Worm (Caenorhabditis elegans) whole organism, L1 larva: ENCODE results near the gene C36C5.4.

ENCODE experiments used
- C04F5.9 ChIP-seq: sonication (generic microtip); optimal IDR thresholded peaks from 2 replicates; lab custom pipeline; 2016; ENCODE audit warnings: missing genetic modification characterization, missing compliant biosample characterization
- C16A3.4 ChIP-seq: fragments of 150-350 bp; optimal IDR thresholded peaks from 2 replicates; lab custom pipeline; 2014; ENCODE audit warnings: missing biosample characterization, missing genetic modification characterization
- F16B12.6 ChIP-seq: fragments of 150-350 bp; optimal IDR thresholded peaks from 2 replicates; lab custom pipeline; 2014; ENCODE audit warnings: missing biosample characterization, missing genetic modification characterization
- aha-1 ChIP-seq: fragments of 150-350 bp; optimal IDR thresholded peaks from 2 replicates; lab custom pipeline; 2014; ENCODE audit warnings: missing biosample characterization, missing genetic modification characterization
- alr-1 ChIP-seq: fragments of 200-800 bp; sonication (Bioruptor generic); optimal IDR thresholded peaks from 2 replicates; lab custom pipeline; 2018; ENCODE audit warnings: borderline replicate concordance, mild to moderate bottlenecking, missing genetic modification characterization, missing compliant biosample characterization
- ceh-82 ChIP-seq, 3 experiments: fragments of 150-350 bp in 1 of 3; sonication (generic microtip) in 2 of 3; optimal IDR thresholded peaks; 2 replicates each; lab custom pipeline; 2014 to 2017; ENCODE audit warnings: missing biosample characterization in 3 of 3, missing genetic modification characterization in 3 of 3
- ceh-88 ChIP-seq: fragments of 200-800 bp; sonication (Bioruptor generic); IDR thresholded peaks from 2 replicates; pipeline ENCODE4 v1.3.6; 2022; ENCODE audit warnings: missing genetic modification characterization, missing compliant biosample characterization
- ceh-90 ChIP-seq: sonication (generic microtip); optimal IDR thresholded peaks from 2 replicates; lab custom pipeline; 2016; ENCODE audit warnings: missing genetic modification characterization, missing compliant biosample characterization
- ces-1 ChIP-seq: fragments of 150-350 bp; optimal IDR thresholded peaks from 2 replicates; lab custom pipeline; 2014; ENCODE audit warnings: missing biosample characterization, missing genetic modification reagents, missing genetic modification characterization
- dpl-1 ChIP-seq, 3 experiments: fragments of 150-350 bp in 2 of 3; sonication (generic microtip) in 1 of 3; optimal IDR thresholded peaks; 2 replicates each; lab custom pipeline; 2014 to 2017; ENCODE audit warnings: missing biosample characterization in 3 of 3, missing genetic modification characterization in 3 of 3, missing genetic modification reagents in 3 of 3
- efl-1 ChIP-seq, 4 experiments: fragments of 150-350 bp; optimal IDR thresholded peaks in 3 of 4; peaks in 1 of 4; 1 replicate in 1 of 4; 2 replicates in 3 of 4; lab custom pipeline; 2014; ENCODE audit warnings: missing biosample characterization in 2 of 4, missing genetic modification characterization in 2 of 4, missing genetic modification reagents in 2 of 4
- elt-2 ChIP-seq: sonication (generic microtip); optimal IDR thresholded peaks from 2 replicates; lab custom pipeline; 2016; ENCODE audit warnings: missing genetic modification characterization, mild to moderate bottlenecking, inconsistent platforms, missing compliant biosample characterization, missing genetic modification reagents
- elt-3 ChIP-seq, 6 experiments: fragments of 150-350 bp in 1 of 6; sonication (generic microtip); optimal IDR thresholded peaks; 2 replicates each; lab custom pipeline; 2017 to 2018; ENCODE audit warnings: missing biosample characterization in 6 of 6, missing genetic modification characterization in 6 of 6, inconsistent platforms in 1 of 6
- ets-5 ChIP-seq: fragments of 200-800 bp; sonication (Bioruptor generic); IDR thresholded peaks from 2 replicates; pipeline ENCODE4 v1.3.6; 2022; ENCODE audit warnings: missing genetic modification characterization, missing compliant biosample characterization
- fkh-4 ChIP-seq: sonication (generic microtip); optimal IDR thresholded peaks from 2 replicates; lab custom pipeline; 2016; ENCODE audit warnings: missing compliant biosample characterization, missing genetic modification characterization, borderline replicate concordance
- fos-1 ChIP-seq: fragments of 150-350 bp; optimal IDR thresholded peaks from 2 replicates; lab custom pipeline; 2014; ENCODE audit warnings: missing biosample characterization, missing genetic modification characterization
- hlh-17 ChIP-seq: fragments of 200-800 bp; sonication (Bioruptor generic); optimal IDR thresholded peaks from 2 replicates; lab custom pipeline; 2018; ENCODE audit warnings: missing genetic modification characterization, mild to moderate bottlenecking, missing compliant biosample characterization, moderate library complexity, borderline replicate concordance
- hlh-4 ChIP-seq: sonication (generic microtip); optimal IDR thresholded peaks from 2 replicates; lab custom pipeline; 2016; ENCODE audit warnings: mild to moderate bottlenecking, missing genetic modification characterization, missing compliant biosample characterization
- hpl-2 ChIP-seq: fragments of 150-350 bp; optimal IDR thresholded peaks from 2 replicates; lab custom pipeline; 2014; ENCODE audit warnings: missing biosample characterization, missing genetic modification reagents, missing genetic modification characterization
- jun-1 ChIP-seq: fragments of 150-350 bp; optimal IDR thresholded peaks from 2 replicates; lab custom pipeline; 2014; ENCODE audit warnings: missing biosample characterization, missing genetic modification reagents, missing genetic modification characterization
- mab-9 ChIP-seq: fragments of 200-800 bp; sonication (Bioruptor generic); IDR thresholded peaks from 2 replicates; pipeline ENCODE4 v1.3.6; 2022; ENCODE audit warnings: missing genetic modification reagents, missing genetic modification characterization, missing compliant biosample characterization
- mef-2 ChIP-seq: fragments of 150-350 bp; optimal IDR thresholded peaks from 2 replicates; lab custom pipeline; 2014; ENCODE audit warnings: missing biosample characterization, missing genetic modification characterization
- mep-1 ChIP-seq: fragments of 150-350 bp; optimal IDR thresholded peaks from 2 replicates; lab custom pipeline; 2014; ENCODE audit warnings: missing biosample characterization, missing genetic modification characterization
- nhr-237 ChIP-seq: fragments of 150-350 bp; optimal IDR thresholded peaks from 2 replicates; lab custom pipeline; 2014; ENCODE audit warnings: missing biosample characterization, missing genetic modification characterization
- nhr-47 ChIP-seq: sonication (generic microtip); optimal IDR thresholded peaks from 2 replicates; lab custom pipeline; 2016; ENCODE audit warnings: mild to moderate bottlenecking, missing genetic modification characterization, moderate library complexity, missing compliant biosample characterization
- nhr-71 ChIP-seq: sonication (generic microtip); optimal IDR thresholded peaks from 2 replicates; lab custom pipeline; 2016; ENCODE audit warnings: mild to moderate bottlenecking, missing genetic modification characterization, moderate library complexity, missing compliant biosample characterization
- nhr-85 ChIP-seq: sonication (generic microtip); peaks from one replicate; lab custom pipeline; 2016; ENCODE audit warnings: missing genetic modification characterization, inconsistent platforms, missing compliant biosample characterization
- pax-3 ChIP-seq: fragments of 200-800 bp; sonication (Bioruptor generic); optimal IDR thresholded peaks from 2 replicates; lab custom pipeline; 2018; ENCODE audit warnings: mild to moderate bottlenecking, missing genetic modification characterization, moderate library complexity, missing compliant biosample characterization
- rnt-1 ChIP-seq: sonication (generic microtip); optimal IDR thresholded peaks from 2 replicates; lab custom pipeline; 2016; ENCODE audit warnings: mild to moderate bottlenecking, missing genetic modification characterization, moderate library complexity, missing compliant biosample characterization
- snpc-4 ChIP-seq: fragments of 150-350 bp; optimal IDR thresholded peaks from 2 replicates; lab custom pipeline; 2014; ENCODE audit warnings: missing biosample characterization, missing genetic modification characterization
- sptf-1 ChIP-seq: fragments of 150-350 bp; optimal IDR thresholded peaks from 2 replicates; lab custom pipeline; 2014; ENCODE audit warnings: missing biosample characterization, missing genetic modification characterization
- sup-37 ChIP-seq: fragments of 200-800 bp; sonication (Bioruptor generic); optimal IDR thresholded peaks from 2 replicates; lab custom pipeline; 2018; ENCODE audit warnings: mild to moderate bottlenecking, missing genetic modification characterization, missing compliant biosample characterization
- unc-86 ChIP-seq: sonication (generic microtip); optimal IDR thresholded peaks from 2 replicates; lab custom pipeline; 2016; ENCODE audit warnings: missing genetic modification characterization, missing compliant biosample characterization
- unc-98 ChIP-seq: fragments of 200-800 bp; sonication (Bioruptor generic); IDR thresholded peaks from 2 replicates; pipeline ENCODE4 v1.3.6; 2022; ENCODE audit warnings: missing genetic modification characterization, missing compliant biosample characterization
- zag-1 ChIP-seq: fragments of 150-350 bp; optimal IDR thresholded peaks from 2 replicates; lab custom pipeline; 2014; ENCODE audit warnings: missing biosample characterization, missing genetic modification characterization
- ztf-4 ChIP-seq: fragments of 150-350 bp; optimal IDR thresholded peaks from 2 replicates; lab custom pipeline; 2014; ENCODE audit warnings: missing biosample characterization, missing genetic modification characterization

The C36C5.4 gene

ce11 chrV:3159252-3159651 lies 7.1 kb upstream of the C36C5.4 start, which contains the start of gene C36C5.12:
TSS of gene C36C5.12 (minus strand) at chrV:3159352.
- TF ChIP-seq mef-2 (no peak), ets-5 (GFP tag; lab: Robert Waterston, UW) (no peak), efl-1 (optimal IDR thresholded peaks at IDR 0.05; lab: Kevin White, UChicago) (no peak), efl-1 (GFP tag; optimal IDR thresholded peaks at IDR 0.05 in 1 of 2; lab: Kevin White, UChicago) (peak in 1 of 2 experiments; percentile 29), elt-2 (no peak), nhr-47 (no peak)
- TF ChIP-seq, all 84 proteins: peak for 1

ce11 chrV:3162299-3162698 lies 4.1 kb upstream of the C36C5.4 start:
- TF ChIP-seq snpc-4 (tag; lab: Kevin White, UChicago): no peak

- TF ChIP-seq rnt-1 (tag; lab: Kevin White, UChicago): no peak
- no peak for TF ChIP-seq fkh-4
- TF ChIP-seq dpl-1 (GFP tag; optimal IDR thresholded peaks at IDR 0.05; lab: Kevin White, UChicago): no peak
- no peak for TF ChIP-seq elt-3 (tag; optimal IDR thresholded peaks at IDR 0.05; lab: Kevin White, UChicago)
- no peak for TF ChIP-seq nhr-71 (tag; lab: Kevin White, UChicago)
- no peak for TF ChIP-seq ztf-4 (tag; lab: Kevin White, UChicago)
- no peak for TF ChIP-seq alr-1
- no peak for TF ChIP-seq ces-1
- TF ChIP-seq ets-5 (GFP tag; lab: Robert Waterston, UW): no peak
Measured at ce11 chrV:3163143-3163542, 3.2 kb upstream of the C36C5.4 start.

ce11 chrV:3165438-3165837 lies 922 bp upstream of the C36C5.4 start, which contains the start of gene C36C5.14:
TSS of gene C36C5.14 (minus strand) at chrV:3165538.
- no peak for TF ChIP-seq ceh-90 (tag; lab: Kevin White, UChicago)
- TF ChIP-seq ceh-82 (tag; optimal IDR thresholded peaks at IDR 0.05; lab: Kevin White, UChicago): no peak
- no peak for TF ChIP-seq hlh-17
- TF ChIP-seq sptf-1 (tag; lab: Kevin White, UChicago): no peak
- no peak for TF ChIP-seq nhr-237 (tag; lab: Kevin White, UChicago)
- TF ChIP-seq C16A3.4 (tag; lab: Kevin White, UChicago): no peak

ce11 chrV:3168650-3169049 lies 2.3 kb downstream of the C36C5.4 start, which contains the start of gene C36C5.15:
TSS of gene C36C5.15 (minus strand) at chrV:3168750.
- no peak for TF ChIP-seq zag-1 (tag; lab: Kevin White, UChicago)

ce11 chrV:3169838-3170237 lies 3.5 kb downstream of the C36C5.4 start, which contains the start of gene srbc-6:
TSS of gene srbc-6 (plus strand) at chrV:3170138.
- TF ChIP-seq unc-98 (no peak), fos-1 (no peak), sup-37 (GFP tag; lab: Kevin White, UChicago) (no peak)

ce11 chrV:3171625-3172024 lies 5.3 kb downstream of the C36C5.4 start:
- TF ChIP-seq mep-1 (tag; lab: Kevin White, UChicago) (no peak), hlh-4 (tag; lab: Kevin White, UChicago) (no peak), unc-86 (tag; lab: Kevin White, UChicago) (no peak), nhr-85 (no peak), jun-1 (tag; lab: Kevin White, UChicago) (no peak), hpl-2 (GFP tag; lab: Kevin White, UChicago) (no peak), mab-9 (no peak), elt-2 (no peak), C04F5.9 (no peak), pax-3 (tag; lab: Kevin White, UChicago) (no peak), aha-1 (no peak), alr-1 (no peak), ceh-88 (GFP tag; lab: Robert Waterston, UW) (no peak), hlh-17 (no peak), F16B12.6 (tag; lab: Kevin White, UChicago) (no peak)
